Fruit fly (Drosophila melanogaster) whole organism, embryonic: Measurements from ENCODE around the gene CG5139.

Experiments
- Adf1 ChIP-seq: fragments of 200-800 bp; sonication (Bioruptor generic); IDR thresholded peaks from 2 replicates; pipeline ENCODE4 v1.3.6; 2022; ENCODE audit warnings: missing biosample characterization, missing genetic modification characterization
- BEAF-32 ChIP-seq: fragments of 200-800 bp; sonication (Bioruptor generic); optimal IDR thresholded peaks from 3 replicates; lab custom pipeline; 2017; ENCODE audit warnings: missing biosample characterization, missing genetic modification characterization, mild to moderate bottlenecking, moderate library complexity, missing genetic modification reagents
- Blimp-1 ChIP-seq: fragments of 200-800 bp; sonication (Bioruptor generic); optimal IDR thresholded peaks from 3 replicates; lab custom pipeline; 2018; ENCODE audit warnings: missing biosample characterization, missing genetic modification characterization, mild to moderate bottlenecking, moderate library complexity, missing genetic modification reagents
- CG10654 ChIP-seq: fragments of 200-800 bp; sonication (Bioruptor generic); optimal IDR thresholded peaks from 2 replicates; lab custom pipeline; 2016; ENCODE audit warnings: missing biosample characterization, missing genetic modification characterization
- CG11398 ChIP-seq: fragments of 200-800 bp; sonication (Bioruptor generic); optimal IDR thresholded peaks from 2 replicates; lab custom pipeline; 2016; ENCODE audit warnings: missing biosample characterization, missing genetic modification characterization
- CG11504 ChIP-seq: fragments of 200-800 bp; sonication (Bioruptor generic); optimal IDR thresholded peaks from 3 replicates; lab custom pipeline; 2019; ENCODE audit warnings: missing biosample characterization, mild to moderate bottlenecking, missing genetic modification characterization, moderate library complexity
- CG12219 ChIP-seq: fragments of 200-800 bp; sonication (Bioruptor generic); optimal IDR thresholded peaks from 3 replicates; lab custom pipeline; 2018; ENCODE audit warnings: missing biosample characterization, mild to moderate bottlenecking, missing genetic modification characterization
- CG18476 ChIP-seq: fragments of 200-800 bp; sonication (Bioruptor generic); optimal IDR thresholded peaks from 2 replicates; lab custom pipeline; 2016; ENCODE audit warnings: missing biosample characterization, mild to moderate bottlenecking, missing genetic modification characterization
- CG18619 ChIP-seq: fragments of 200-800 bp; sonication (Bioruptor generic); optimal IDR thresholded peaks from 3 replicates; lab custom pipeline; 2017; ENCODE audit warnings: missing biosample characterization, mild to moderate bottlenecking, missing genetic modification characterization
- CG2202 ChIP-seq: fragments of 200-800 bp; sonication (Bioruptor generic); optimal IDR thresholded peaks from 2 replicates; lab custom pipeline; 2018; ENCODE audit warnings: missing biosample characterization, mild to moderate bottlenecking, missing genetic modification characterization
- CG2889 ChIP-seq: fragments of 200-800 bp; sonication (Bioruptor generic); IDR thresholded peaks from 3 replicates; pipeline ENCODE4 v1.3.6; 2022; ENCODE audit warnings: missing biosample characterization, missing genetic modification characterization
- CG32532 ChIP-seq: fragments of 200-800 bp; sonication (Bioruptor generic); IDR thresholded peaks from 2 replicates; pipeline ENCODE4 v1.3.6; 2022; ENCODE audit warnings: missing biosample characterization, missing genetic modification characterization
- CG4424 ChIP-seq: fragments of 200-800 bp; sonication (Bioruptor generic); optimal IDR thresholded peaks from 3 replicates; lab custom pipeline; 2016; ENCODE audit warnings: missing biosample characterization, missing genetic modification characterization
- CG6689 ChIP-seq: fragments of 200-800 bp; sonication (Bioruptor generic); IDR thresholded peaks from 2 replicates; pipeline ENCODE4 v1.3.6; 2022; ENCODE audit warnings: missing biosample characterization, missing genetic modification characterization
- CG8281 ChIP-seq: fragments of 200-800 bp; sonication (Bioruptor generic); optimal IDR thresholded peaks from 2 replicates; lab custom pipeline; 2018; ENCODE audit warnings: missing biosample characterization, mild to moderate bottlenecking, missing genetic modification characterization, moderate library complexity
- CG9797 ChIP-seq: fragments of 200-800 bp; sonication (Bioruptor generic); optimal IDR thresholded peaks from 3 replicates; lab custom pipeline; 2018; ENCODE audit warnings: missing biosample characterization, mild to moderate bottlenecking, missing genetic modification characterization
- D ChIP-seq, 2 experiments: fragments of 200-800 bp in 1 of 2; fragments of >200 bp in 1 of 2; sonication (Bioruptor generic) in 1 of 2; optimal IDR thresholded peaks; 2 replicates in 1 of 2; 3 replicates in 1 of 2; lab custom pipeline; 2017; ENCODE audit warnings: mild to moderate bottlenecking in 1 of 2, missing biosample characterization in 1 of 2, missing genetic modification characterization in 1 of 2, missing genetic modification reagents in 1 of 2
- D19B ChIP-seq: fragments of 200-800 bp; sonication (Bioruptor generic); optimal IDR thresholded peaks from 2 replicates; lab custom pipeline; 2017; ENCODE audit warnings: missing biosample characterization, mild to moderate bottlenecking, missing genetic modification characterization
- Dad ChIP-seq: fragments of 200-800 bp; sonication (Bioruptor generic); optimal IDR thresholded peaks from 3 replicates; lab custom pipeline; 2016; ENCODE audit warnings: missing biosample characterization, missing genetic modification characterization
- Elba2 ChIP-seq: fragments of 200-800 bp; sonication (Bioruptor generic); optimal IDR thresholded peaks from 3 replicates; lab custom pipeline; 2016; ENCODE audit warnings: missing biosample characterization, missing genetic modification characterization
- H2.0 ChIP-seq: fragments of 200-800 bp; sonication (Bioruptor generic); IDR thresholded peaks from 2 replicates; pipeline ENCODE4 v1.3.6; 2022; ENCODE audit warnings: missing biosample characterization, missing genetic modification characterization
- Hr51 ChIP-seq, 2 experiments: fragments of 200-800 bp; sonication (Bioruptor generic); optimal IDR thresholded peaks; 2 replicates in 1 of 2; 3 replicates in 1 of 2; lab custom pipeline; 2016 to 2018; ENCODE audit warnings: missing biosample characterization in 2 of 2, missing genetic modification characterization in 2 of 2, mild to moderate bottlenecking in 1 of 2, moderate library complexity in 1 of 2
- Max ChIP-seq: fragments of 200-800 bp; sonication (Bioruptor generic); optimal IDR thresholded peaks from 2 replicates; lab custom pipeline; 2016; ENCODE audit warnings: missing biosample characterization, mild to moderate bottlenecking, missing genetic modification characterization
- Mrtf ChIP-seq: fragments of 200-800 bp; sonication (Bioruptor generic); IDR thresholded peaks from 3 replicates; pipeline ENCODE4 v1.3.6; 2022; ENCODE audit warnings: missing biosample characterization, missing genetic modification characterization
- Opbp ChIP-seq: fragments of 200-800 bp; sonication (Bioruptor generic); IDR thresholded peaks from 3 replicates; pipeline ENCODE4 v1.3.6; 2022; ENCODE audit warnings: missing biosample characterization, missing genetic modification characterization; ENCODE audit not compliant: partially characterized antibody
- Six4 ChIP-seq: fragments of 200-800 bp; sonication (Bioruptor generic); optimal IDR thresholded peaks from 2 replicates; lab custom pipeline; 2016; ENCODE audit warnings: missing biosample characterization, missing genetic modification characterization
- YL-1 ChIP-seq: fragments of 200-800 bp; sonication (Bioruptor generic); optimal IDR thresholded peaks from 3 replicates; lab custom pipeline; 2017; ENCODE audit warnings: missing biosample characterization, mild to moderate bottlenecking, missing genetic modification characterization
- abd-A ChIP-seq: fragments of 200-800 bp; sonication (Bioruptor generic); optimal IDR thresholded peaks from 3 replicates; lab custom pipeline; 2019; ENCODE audit warnings: missing biosample characterization, mild to moderate bottlenecking, missing genetic modification characterization, moderate library complexity
- amos ChIP-seq: fragments of 200-800 bp; sonication (Bioruptor generic); IDR thresholded peaks from 2 replicates; pipeline ENCODE4 v1.3.6; 2022; ENCODE audit warnings: missing biosample characterization, missing genetic modification characterization; ENCODE audit not compliant: partially characterized antibody
- cato ChIP-seq: fragments of 200-800 bp; sonication (Bioruptor generic); optimal IDR thresholded peaks from 2 replicates; lab custom pipeline; 2016; ENCODE audit warnings: missing biosample characterization, missing genetic modification characterization, borderline replicate concordance
- caup ChIP-seq: fragments of 200-800 bp; sonication (Bioruptor generic); optimal IDR thresholded peaks from 3 replicates; lab custom pipeline; 2017; ENCODE audit warnings: missing biosample characterization, mild to moderate bottlenecking, missing genetic modification characterization, moderate library complexity; ENCODE audit not compliant: severe bottlenecking
- ci ChIP-seq: fragments of 200-800 bp; sonication (Bioruptor generic); IDR thresholded peaks from 3 replicates; pipeline ENCODE4 v1.3.6; 2022; ENCODE audit warnings: missing biosample characterization, missing genetic modification characterization
- en ChIP-seq: fragments of 200-800 bp; sonication (Bioruptor generic); optimal IDR thresholded peaks from 2 replicates; lab custom pipeline; 2016; ENCODE audit warnings: missing biosample characterization, missing genetic modification characterization
- esg ChIP-seq: fragments of 200-800 bp; sonication (Bioruptor generic); conservative IDR thresholded peaks from 2 replicates; pipeline ENCODE4 v1.3.6; 2022; ENCODE audit warnings: missing biosample characterization, missing genetic modification characterization
- gce ChIP-seq: fragments of 200-800 bp; sonication (Bioruptor generic); IDR thresholded peaks from 3 replicates; pipeline ENCODE4 v1.3.6; 2022; ENCODE audit warnings: missing biosample characterization, missing genetic modification characterization
- grau ChIP-seq: fragments of 200-800 bp; optimal IDR thresholded peaks from 3 replicates; lab custom pipeline; 2019; ENCODE audit warnings: missing biosample characterization, mild to moderate bottlenecking, missing genetic modification characterization, moderate library complexity
- gt ChIP-seq: fragments of 200-800 bp; sonication (Bioruptor generic); IDR thresholded peaks from 2 replicates; pipeline ENCODE4 v1.3.6; 2022; ENCODE audit warnings: missing biosample characterization, missing genetic modification characterization
- ind ChIP-seq: fragments of 200-800 bp; sonication (Bioruptor generic); optimal IDR thresholded peaks from 3 replicates; lab custom pipeline; 2016; ENCODE audit warnings: missing biosample characterization, missing genetic modification characterization
- lab ChIP-seq: fragments of 200-800 bp; sonication (Bioruptor generic); optimal IDR thresholded peaks from 3 replicates; lab custom pipeline; 2017; ENCODE audit warnings: missing biosample characterization, missing genetic modification characterization, mild to moderate bottlenecking, moderate library complexity, missing genetic modification reagents
- mirr ChIP-seq: fragments of 200-800 bp; sonication (Bioruptor generic); optimal IDR thresholded peaks from 3 replicates; lab custom pipeline; 2018; ENCODE audit warnings: missing biosample characterization, mild to moderate bottlenecking, missing genetic modification characterization
- oc ChIP-seq: fragments of 200-800 bp; sonication (Bioruptor generic); optimal IDR thresholded peaks from 2 replicates; lab custom pipeline; 2018; ENCODE audit warnings: missing biosample characterization, mild to moderate bottlenecking, missing genetic modification characterization, moderate library complexity
- otp ChIP-seq: fragments of 200-800 bp; sonication (Bioruptor generic); IDR thresholded peaks from 3 replicates; pipeline ENCODE4, ENCODE4 v1.3.6; 2022; ENCODE audit warnings: missing biosample characterization, missing genetic modification characterization
- pum ChIP-seq: fragments of 200-800 bp; sonication (Bioruptor generic); optimal IDR thresholded peaks from 2 replicates; lab custom pipeline; 2016; ENCODE audit warnings: missing biosample characterization, missing genetic modification characterization
- run ChIP-seq: fragments of 200-800 bp; sonication (Bioruptor generic); optimal IDR thresholded peaks from 3 replicates; lab custom pipeline; 2018; ENCODE audit warnings: missing biosample characterization, mild to moderate bottlenecking, missing genetic modification characterization
- sna ChIP-seq: fragments of 200-800 bp; sonication (Bioruptor generic); IDR thresholded peaks from 2 replicates; pipeline ENCODE4 v1.3.6; 2022; ENCODE audit warnings: missing biosample characterization, missing genetic modification characterization; ENCODE audit not compliant: partially characterized antibody
- tgo ChIP-seq: fragments of 200-800 bp; sonication (Bioruptor generic); IDR thresholded peaks from 3 replicates; pipeline ENCODE4 v1.3.6; 2022; ENCODE audit warnings: missing biosample characterization, missing genetic modification characterization
- trem ChIP-seq: fragments of 200-800 bp; optimal IDR thresholded peaks from 3 replicates; lab custom pipeline; 2019; ENCODE audit warnings: missing biosample characterization, mild to moderate bottlenecking, missing genetic modification characterization, moderate library complexity
- tx ChIP-seq: fragments of 200-800 bp; sonication (Bioruptor generic); optimal IDR thresholded peaks from 2 replicates; lab custom pipeline; 2016; ENCODE audit warnings: missing biosample characterization, missing genetic modification characterization
- unc-4 ChIP-seq: fragments of 200-800 bp; sonication (Bioruptor generic); IDR thresholded peaks from 2 replicates; pipeline ENCODE4 v1.3.6; 2022; ENCODE audit warnings: missing biosample characterization, missing genetic modification characterization; ENCODE audit not compliant: partially characterized antibody

CG5139 gene

DNA sequence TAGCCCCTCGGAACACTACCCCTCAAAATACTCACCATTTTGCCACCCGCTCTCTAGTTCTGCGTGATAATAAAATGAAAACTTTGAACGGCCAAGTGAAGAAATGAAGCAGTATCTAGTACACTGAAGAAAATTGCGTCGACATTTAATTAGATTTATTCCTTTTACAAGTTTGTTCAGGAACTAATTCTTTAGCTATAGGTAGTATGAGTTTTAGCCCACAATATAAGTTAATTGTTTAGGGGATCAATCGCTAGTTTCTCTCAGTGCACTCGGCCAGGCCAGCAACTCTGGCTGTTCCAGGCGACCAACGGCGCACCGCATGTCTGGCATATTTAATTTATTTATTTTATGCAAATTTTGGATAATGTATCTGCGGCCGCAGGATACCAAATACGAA is 31.6 kb upstream of the CG5139 start (continued):
- no peak for TF ChIP-seq CG2202 (tag; lab: Kevin White, UChicago)
- TF ChIP-seq oc, result no peak
- no peak for TF ChIP-seq YL-1 (GFP tag; lab: Kevin White, UChicago)
- peak; percentile 32 for TF ChIP-seq CG12219
- peak; percentile 32; the same call in 1 of the 2 replicates for TF ChIP-seq CG6689 (GFP tag; lab: Robert Waterston, UW)
- TF ChIP-seq mirr, result no peak
- no peak for TF ChIP-seq Mrtf (GFP tag; lab: Robert Waterston, UW)
- TF ChIP-seq D19B (GFP tag; lab: Kevin White, UChicago), result no peak
- no peak for TF ChIP-seq tx (GFP tag; lab: Kevin White, UChicago)
- no peak for TF ChIP-seq en (GFP tag; lab: Kevin White, UChicago)
- no peak for TF ChIP-seq CG8281 (tag; lab: Kevin White, UChicago)
- TF ChIP-seq D (optimal IDR thresholded peaks at IDR 0.05; lab: Kevin White, UChicago), result no peak
- TF ChIP-seq D (GFP tag; optimal IDR thresholded peaks at IDR 0.05; lab: Kevin White, UChicago), result no peak
- no peak for TF ChIP-seq abd-A (tag; lab: Kevin White, UChicago)
- TF ChIP-seq trem (tag; lab: Kevin White, UChicago), result no peak
- no peak for TF ChIP-seq sna
- peak; percentile 44 for TF ChIP-seq ind
- no peak for TF ChIP-seq CG10654
- TF ChIP-seq unc-4 (GFP tag; lab: Robert Waterston, UW), result no peak
- TF ChIP-seq caup (GFP tag; lab: Kevin White, UChicago), result peak; percentile 46
- no peak for TF ChIP-seq gt (GFP tag; lab: Robert Waterston, UW)
- no peak for TF ChIP-seq CG18476
- TF ChIP-seq Blimp-1 (GFP tag; lab: Kevin White, UChicago), result peak; percentile 6
- 0 out of 3 replicates have a peak, but pooled peaks have one; percentile 55 for TF ChIP-seq ci (GFP tag; lab: Robert Waterston, UW)
- no peak for TF ChIP-seq H2.0 (GFP tag; lab: Robert Waterston, UW)
- TF ChIP-seq amos (GFP tag; lab: Robert Waterston, UW), result no peak
- no peak for TF ChIP-seq Dad (GFP tag; lab: Kevin White, UChicago)
- no peak for TF ChIP-seq BEAF-32 (GFP tag; lab: Kevin White, UChicago)
- TF ChIP-seq Opbp, result no peak
- no peak for TF ChIP-seq CG11398
- TF ChIP-seq gce, result no peak
- no peak for TF ChIP-seq cato (GFP tag; lab: Kevin White, UChicago)
- no peak for TF ChIP-seq Adf1 (GFP tag; lab: Robert Waterston, UW)
- TF ChIP-seq CG11504 (tag; lab: Kevin White, UChicago), result peak; percentile 59
- no peak for TF ChIP-seq run (tag; lab: Kevin White, UChicago)
- TF ChIP-seq pum (GFP tag; lab: Kevin White, UChicago), result no peak
- TF ChIP-seq CG9797 (GFP tag; lab: Kevin White, UChicago), result no peak
- TF ChIP-seq lab (GFP tag; lab: Kevin White, UChicago), result peak; percentile 66
- TF ChIP-seq Six4 (GFP tag; lab: Kevin White, UChicago), result no peak
- peak in 1 of 2 experiments; percentile 27 for TF ChIP-seq Hr51 (GFP tag; optimal IDR thresholded peaks at IDR 0.05; lab: Kevin White, UChicago)
- TF ChIP-seq grau, result peak; percentile 36
- no peak for TF ChIP-seq Max (GFP tag; lab: Kevin White, UChicago)
- TF ChIP-seq CG4424 (GFP tag; lab: Kevin White, UChicago), result peak; percentile 3
- TF ChIP-seq CG2889 (GFP tag; lab: Robert Waterston, UW), result no peak; the same call in 2 of the 3 replicates
- 0 out of 2 replicates have a peak, but pooled peaks have one; percentile 35 for TF ChIP-seq esg (GFP tag; lab: Robert Waterston, UW)
- peak; percentile 20; the same call in 1 of the 2 replicates for TF ChIP-seq CG32532
- no peak for TF ChIP-seq CG18619
- peak; percentile 18; the same call in 1 of the 3 replicates for TF ChIP-seq tgo (GFP tag; lab: Robert Waterston, UW)
- TF ChIP-seq otp (GFP tag; lab: Robert Waterston, UW), result no peak
- no peak for TF ChIP-seq Elba2 (GFP tag; lab: Kevin White, UChicago)
